Fruit fly (Drosophila melanogaster) whole organism, embryonic: ENCODE results near the gene CG4593.

ENCODE experiments used
- Bdp1 ChIP-seq: fragments of 200-800 bp; sonication (Bioruptor generic); optimal IDR thresholded peaks from 3 replicates; lab custom pipeline; 2016; ENCODE audit warnings: missing biosample characterization, missing genetic modification characterization
- CG11504 ChIP-seq: fragments of 200-800 bp; sonication (Bioruptor generic); optimal IDR thresholded peaks from 3 replicates; lab custom pipeline; 2019; ENCODE audit warnings: missing biosample characterization, mild to moderate bottlenecking, missing genetic modification characterization, moderate library complexity
- CG12942 ChIP-seq: fragments of 200-800 bp; sonication (Bioruptor generic); optimal IDR thresholded peaks from 3 replicates; lab custom pipeline; 2016; ENCODE audit warnings: missing biosample characterization, missing genetic modification characterization
- CG13424 ChIP-seq: fragments of 200-800 bp; sonication (Bioruptor generic); optimal IDR thresholded peaks from 2 replicates; lab custom pipeline; 2019; ENCODE audit warnings: missing biosample characterization, mild to moderate bottlenecking, missing genetic modification characterization, moderate library complexity
- CG13624 ChIP-seq: fragments of 200-800 bp; sonication (Bioruptor generic); optimal IDR thresholded peaks from 2 replicates; lab custom pipeline; 2016; ENCODE audit warnings: missing biosample characterization, missing genetic modification characterization
- CG14441 ChIP-seq: fragments of 200-800 bp; sonication (Bioruptor generic); IDR thresholded peaks from 2 replicates; pipeline ENCODE4 v1.3.6; 2022; ENCODE audit warnings: missing biosample characterization, missing genetic modification characterization
- CG14710 ChIP-seq: fragments of 200-800 bp; sonication (Bioruptor generic); optimal IDR thresholded peaks from 3 replicates; lab custom pipeline; 2019; ENCODE audit warnings: missing biosample characterization, mild to moderate bottlenecking, missing genetic modification characterization, moderate library complexity
- CG15601 ChIP-seq: fragments of 200-800 bp; sonication (Bioruptor generic); optimal IDR thresholded peaks from 3 replicates; lab custom pipeline; 2019; ENCODE audit warnings: missing biosample characterization, mild to moderate bottlenecking, missing genetic modification characterization, moderate library complexity
- CG2129 ChIP-seq: fragments of 200-800 bp; sonication (Bioruptor generic); IDR thresholded peaks from 2 replicates; pipeline ENCODE4 v1.3.6; 2022; ENCODE audit warnings: missing biosample characterization, missing genetic modification characterization; ENCODE audit not compliant: partially characterized antibody
- CG2889 ChIP-seq: fragments of 200-800 bp; sonication (Bioruptor generic); IDR thresholded peaks from 3 replicates; pipeline ENCODE4 v1.3.6; 2022; ENCODE audit warnings: missing biosample characterization, missing genetic modification characterization
- CG30403 ChIP-seq: fragments of 200-800 bp; sonication (Bioruptor generic); optimal IDR thresholded peaks from 3 replicates; lab custom pipeline; 2016; ENCODE audit warnings: missing biosample characterization, missing genetic modification characterization
- CG31224 ChIP-seq: fragments of 200-800 bp; sonication (Bioruptor generic); IDR thresholded peaks from 2 replicates; pipeline ENCODE4 v1.3.6; 2022; ENCODE audit warnings: missing biosample characterization, missing genetic modification characterization
- CG32767 ChIP-seq: fragments of 200-800 bp; sonication (Bioruptor generic); IDR thresholded peaks from 2 replicates; pipeline ENCODE4 v1.3.6; 2022; ENCODE audit warnings: missing biosample characterization, missing genetic modification characterization
- CG34224 ChIP-seq: fragments of 200-800 bp; sonication (Bioruptor generic); IDR thresholded peaks from 3 replicates; pipeline ENCODE4 v1.3.6; 2022; ENCODE audit warnings: missing biosample characterization, missing genetic modification characterization; ENCODE audit not compliant: partially characterized antibody
- CG42726 ChIP-seq: fragments of 200-800 bp; sonication (Bioruptor generic); IDR thresholded peaks from 2 replicates; pipeline ENCODE4 v1.3.6; 2022; ENCODE audit warnings: missing biosample characterization, missing genetic modification characterization; ENCODE audit not compliant: partially characterized antibody
- CG4707 ChIP-seq: fragments of 200-800 bp; sonication (Bioruptor generic); optimal IDR thresholded peaks from 2 replicates; lab custom pipeline; 2018; ENCODE audit warnings: missing biosample characterization, mild to moderate bottlenecking, missing genetic modification characterization, moderate library complexity
- CG8089 ChIP-seq: fragments of 200-800 bp; sonication (Bioruptor generic); optimal IDR thresholded peaks from 3 replicates; lab custom pipeline; 2016; ENCODE audit warnings: missing biosample characterization, missing genetic modification characterization
- CG9817 ChIP-seq: fragments of 200-800 bp; sonication (Bioruptor generic); optimal IDR thresholded peaks from 2 replicates; lab custom pipeline; 2018; ENCODE audit warnings: missing biosample characterization, mild to moderate bottlenecking, missing genetic modification characterization, moderate library complexity
- CTCF ChIP-seq: fragments of 200-800 bp; sonication (Bioruptor generic); optimal IDR thresholded peaks from 2 replicates; lab custom pipeline; 2017; ENCODE audit warnings: missing biosample characterization, mild to moderate bottlenecking, missing genetic modification characterization, moderate library complexity
- E2f2 ChIP-seq: fragments of 200-800 bp; sonication (Bioruptor generic); IDR thresholded peaks from 2 replicates; pipeline ENCODE4 v1.3.6; 2022; ENCODE audit warnings: missing biosample characterization, missing genetic modification characterization
- Elba2 ChIP-seq: fragments of 200-800 bp; sonication (Bioruptor generic); optimal IDR thresholded peaks from 3 replicates; lab custom pipeline; 2016; ENCODE audit warnings: missing biosample characterization, missing genetic modification characterization
- Ets65A ChIP-seq: fragments of 200-800 bp; sonication (Bioruptor generic); peaks from one replicate; lab custom pipeline; 2016; ENCODE audit warnings: missing biosample characterization, missing genetic modification characterization
- Gug ChIP-seq: fragments of 200-800 bp; sonication (Bioruptor generic); IDR thresholded peaks from 4 replicates; pipeline ENCODE4 v1.3.6; 2022; ENCODE audit warnings: missing biosample characterization, missing genetic modification characterization
- HHEX ChIP-seq: fragments of 200-800 bp; sonication (Bioruptor generic); optimal IDR thresholded peaks from 3 replicates; lab custom pipeline; 2017; ENCODE audit warnings: missing biosample characterization, mild to moderate bottlenecking, missing genetic modification characterization, missing genetic modification reagents
- HLH4C ChIP-seq: fragments of 200-800 bp; sonication (Bioruptor generic); IDR thresholded peaks from 3 replicates; pipeline ENCODE4 v1.3.6; 2022; ENCODE audit warnings: missing biosample characterization, missing genetic modification characterization; ENCODE audit not compliant: partially characterized antibody
- HLHmδ ChIP-seq: fragments of 200-800 bp; sonication (Bioruptor generic); optimal IDR thresholded peaks from 2 replicates; lab custom pipeline; 2018; ENCODE audit warnings: missing biosample characterization, mild to moderate bottlenecking, missing genetic modification characterization, moderate library complexity
- Hr39 ChIP-seq: fragments of >200 bp; optimal IDR thresholded peaks from 2 replicates; lab custom pipeline; 2017
- Max ChIP-seq: fragments of 200-800 bp; sonication (Bioruptor generic); optimal IDR thresholded peaks from 2 replicates; lab custom pipeline; 2016; ENCODE audit warnings: missing biosample characterization, mild to moderate bottlenecking, missing genetic modification characterization
- Mrtf ChIP-seq: fragments of 200-800 bp; sonication (Bioruptor generic); IDR thresholded peaks from 3 replicates; pipeline ENCODE4 v1.3.6; 2022; ENCODE audit warnings: missing biosample characterization, missing genetic modification characterization
- Myb ChIP-seq: fragments of 200-800 bp; sonication (Bioruptor generic); optimal IDR thresholded peaks from 2 replicates; lab custom pipeline; 2016; ENCODE audit warnings: missing biosample characterization, missing genetic modification characterization
- NK7.1 ChIP-seq: fragments of 200-800 bp; sonication (Bioruptor generic); optimal IDR thresholded peaks from 3 replicates; lab custom pipeline; 2016; ENCODE audit warnings: missing biosample characterization, missing genetic modification characterization
- Nf-YB ChIP-seq: fragments of 200-800 bp; sonication (Bioruptor generic); optimal IDR thresholded peaks from 3 replicates; lab custom pipeline; 2019; ENCODE audit warnings: missing biosample characterization, mild to moderate bottlenecking, missing genetic modification characterization, moderate library complexity
- Sox102F ChIP-seq: fragments of 200-800 bp; sonication (Bioruptor generic); optimal IDR thresholded peaks from 2 replicates; lab custom pipeline; 2018; ENCODE audit warnings: missing biosample characterization, mild to moderate bottlenecking, missing genetic modification characterization, moderate library complexity
- Sry-δ ChIP-seq: fragments of 200-800 bp; sonication (Bioruptor generic); optimal IDR thresholded peaks from 2 replicates; lab custom pipeline; 2016; ENCODE audit warnings: missing biosample characterization, missing genetic modification characterization
- Taf1 ChIP-seq: fragments of 200-800 bp; sonication (Bioruptor generic); IDR thresholded peaks from 2 replicates; pipeline ENCODE4 v1.3.6; 2022; ENCODE audit warnings: missing biosample characterization, missing genetic modification characterization
- ash1 ChIP-seq: fragments of 200-800 bp; sonication (Bioruptor generic); optimal IDR thresholded peaks from 2 replicates; lab custom pipeline; 2018; ENCODE audit warnings: missing biosample characterization, mild to moderate bottlenecking, missing genetic modification characterization
- br ChIP-seq: fragments of >200 bp; optimal IDR thresholded peaks from 2 replicates; lab custom pipeline; 2017
- ci ChIP-seq: fragments of 200-800 bp; sonication (Bioruptor generic); IDR thresholded peaks from 3 replicates; pipeline ENCODE4 v1.3.6; 2022; ENCODE audit warnings: missing biosample characterization, missing genetic modification characterization
- croc ChIP-seq: fragments of 200-800 bp; sonication (Bioruptor generic); conservative IDR thresholded peaks from 3 replicates; pipeline ENCODE4 v1.3.6; 2022; ENCODE audit warnings: missing biosample characterization, missing genetic modification characterization
- dm ChIP-seq: fragments of 200-800 bp; sonication (Bioruptor generic); optimal IDR thresholded peaks from 3 replicates; lab custom pipeline; 2016; ENCODE audit warnings: missing biosample characterization, missing genetic modification characterization
- gem ChIP-seq: fragments of 200-800 bp; sonication (Bioruptor generic); optimal IDR thresholded peaks from 2 replicates; lab custom pipeline; 2019; ENCODE audit warnings: missing biosample characterization, mild to moderate bottlenecking, missing genetic modification characterization, moderate library complexity
- gt ChIP-seq: fragments of 200-800 bp; sonication (Bioruptor generic); IDR thresholded peaks from 2 replicates; pipeline ENCODE4 v1.3.6; 2022; ENCODE audit warnings: missing biosample characterization, missing genetic modification characterization
- ken ChIP-seq: fragments of 200-800 bp; sonication (Bioruptor generic); IDR thresholded peaks from 3 replicates; pipeline ENCODE4 v1.3.6; 2022; ENCODE audit warnings: missing biosample characterization, missing genetic modification characterization
- luna ChIP-seq: fragments of 200-800 bp; sonication (Bioruptor generic); optimal IDR thresholded peaks from 2 replicates; lab custom pipeline; 2016; ENCODE audit warnings: missing biosample characterization, missing genetic modification characterization
- nerfin-2 ChIP-seq: fragments of 200-800 bp; sonication (Bioruptor generic); IDR thresholded peaks from 2 replicates; pipeline ENCODE4 v1.3.6; 2022; ENCODE audit warnings: missing biosample characterization, missing genetic modification characterization; ENCODE audit not compliant: partially characterized antibody
- otp ChIP-seq: fragments of 200-800 bp; sonication (Bioruptor generic); IDR thresholded peaks from 3 replicates; pipeline ENCODE4, ENCODE4 v1.3.6; 2022; ENCODE audit warnings: missing biosample characterization, missing genetic modification characterization
- sna ChIP-seq: fragments of 200-800 bp; sonication (Bioruptor generic); IDR thresholded peaks from 2 replicates; pipeline ENCODE4 v1.3.6; 2022; ENCODE audit warnings: missing biosample characterization, missing genetic modification characterization; ENCODE audit not compliant: partially characterized antibody
- ttk ChIP-seq: fragments of 200-800 bp; sonication (Bioruptor generic); IDR thresholded peaks from 2 replicates; pipeline ENCODE4 v2.1.2; 2022; ENCODE audit warnings: missing biosample characterization, missing genetic modification characterization
- tup ChIP-seq: fragments of 200-800 bp; sonication (Bioruptor generic); optimal IDR thresholded peaks from 2 replicates; lab custom pipeline; 2016; ENCODE audit warnings: missing biosample characterization, mild to moderate bottlenecking, missing genetic modification characterization, moderate library complexity
- unpg ChIP-seq: fragments of 200-800 bp; sonication (Bioruptor generic); optimal IDR thresholded peaks from 3 replicates; lab custom pipeline; 2018; ENCODE audit warnings: missing biosample characterization, mild to moderate bottlenecking, missing genetic modification characterization, moderate library complexity
- yki ChIP-seq: fragments of >200 bp; optimal IDR thresholded peaks from 3 replicates; lab custom pipeline; 2018

CG4593 gene

DNA sequence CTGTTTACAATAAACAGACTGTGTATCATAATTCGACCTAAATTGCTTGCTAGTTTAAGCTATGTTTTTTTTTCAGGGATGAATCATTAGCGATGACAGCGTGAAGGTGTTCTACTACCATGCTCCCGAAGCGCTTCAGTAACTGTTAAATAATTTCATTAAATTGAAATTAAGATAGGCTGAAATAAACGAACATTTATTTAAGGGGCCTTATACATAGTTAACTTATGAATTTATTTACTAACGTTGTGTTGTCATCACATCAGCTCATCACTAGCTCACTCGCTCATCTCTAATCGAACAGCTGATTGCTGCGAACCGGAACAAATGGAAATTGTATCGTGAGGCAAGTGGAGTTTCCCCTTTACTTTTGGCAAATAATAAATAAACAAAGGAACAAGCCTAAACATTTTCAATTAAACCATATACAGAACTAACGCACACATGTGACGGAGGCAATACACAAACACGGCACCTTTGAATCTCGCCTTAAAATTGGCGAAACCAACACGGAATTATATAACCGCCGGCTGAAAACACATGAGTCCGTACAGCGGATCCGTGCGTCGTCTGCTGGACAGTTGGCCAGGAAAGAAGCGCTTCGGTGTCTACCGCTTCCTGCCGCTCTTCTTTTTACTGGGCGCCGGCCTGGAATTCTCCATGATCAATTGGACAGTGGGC lies 2.5 kb upstream of the CG4593 start, which contains the start of the genes cm, sloth1 and sloth2 (continued):
- TF ChIP-seq CG4707 (GFP tag; lab: Kevin White, UChicago) (peak; percentile 46), br (lab: Kevin White, UChicago) (no peak), Bdp1 (peak; percentile 78), ttk (peak; percentile 86), luna (peak; percentile 63), Taf1 (GFP tag; lab: Robert Waterston, UW) (peak; percentile 75), nerfin-2 (GFP tag; lab: Robert Waterston, UW) (peak; percentile 69), E2f2 (GFP tag; lab: Robert Waterston, UW) (peak; percentile 60), Sox102F (peak; percentile 86), Mrtf (peak; percentile 82), CG2889 (GFP tag; lab: Robert Waterston, UW) (peak; percentile 77), HLH4C (GFP tag; lab: Robert Waterston, UW) (peak; percentile 69), CG2129 (peak; percentile 90), Hr39 (no peak), NK7.1 (GFP tag; lab: Kevin White, UChicago) (peak; percentile 69), Myb (GFP tag; lab: Kevin White, UChicago) (peak; percentile 69), ash1 (GFP tag; lab: Kevin White, UChicago) (no peak), CG8089 (GFP tag; lab: Kevin White, UChicago) (peak; percentile 76), CG30403 (peak; percentile 95), ken (GFP tag; lab: Robert Waterston, UW) (peak; percentile 92), CG34224 (GFP tag; lab: Robert Waterston, UW) (peak; percentile 89), CG13624 (GFP tag; lab: Kevin White, UChicago) (peak; percentile 83), ci (GFP tag; lab: Robert Waterston, UW) (peak; percentile 85), CG32767 (GFP tag; lab: Robert Waterston, UW) (peak; percentile 70), CG12942 (GFP tag; lab: Kevin White, UChicago) (peak; percentile 88), CTCF (GFP tag; lab: Kevin White, UChicago) (peak; percentile 45), HHEX (GFP tag; lab: Kevin White, UChicago) (peak; percentile 75), Gug (GFP tag; lab: Robert Waterston, UW) (peak; percentile 83), CG14441 (GFP tag; lab: Robert Waterston, UW) (peak; percentile 84), Nf-YB (peak; percentile 61), yki (lab: Kevin White, UChicago) (no peak), CG11504 (tag; lab: Kevin White, UChicago) (peak; percentile 80), Elba2 (peak; percentile 3), CG42726 (GFP tag; lab: Robert Waterston, UW) (peak; percentile 64), Ets65A (peak; percentile 96), gem (tag; lab: Kevin White, UChicago) (peak; percentile 93), CG14710 (peak; percentile 85), CG15601 (peak; percentile 79), CG9817 (tag; lab: Kevin White, UChicago) (peak; percentile 90), CG13424 (tag; lab: Kevin White, UChicago) (peak; percentile 92), Sry-δ (peak; percentile 96), otp (GFP tag; lab: Robert Waterston, UW) (peak; percentile 73), Max (GFP tag; lab: Kevin White, UChicago) (peak; percentile 76), dm (GFP tag; lab: Kevin White, UChicago) (peak; percentile 78), sna (GFP tag; lab: Robert Waterston, UW) (peak; percentile 90), unpg (GFP tag; lab: Kevin White, UChicago) (peak; percentile 87), croc (peak; percentile 73; the same call in 2 of the 3 replicates), tup (GFP tag; lab: Kevin White, UChicago) (peak; percentile 66), HLHmδ (no peak), CG31224 (peak; percentile 72), gt (GFP tag; lab: Robert Waterston, UW) (peak; percentile 72)
